Worm (Caenorhabditis elegans) whole organism, midembryonic: ENCODE data around the gene lin-9.

Experiments used
- T22C8.4 ChIP-seq: fragments of 200-800 bp; sonication (Bioruptor generic); IDR thresholded peaks from 2 replicates; pipeline ENCODE4 v1.3.6; 2022; ENCODE audit warnings: missing genetic modification characterization, missing compliant biosample characterization
- cog-1 ChIP-seq: sonication (generic microtip); optimal IDR thresholded peaks from 2 replicates; lab custom pipeline; 2016; ENCODE audit warnings: missing genetic modification characterization, missing compliant biosample characterization
- flt-1 ChIP-seq: fragments of 200-800 bp; sonication (Bioruptor generic); IDR thresholded peaks from 2 replicates; pipeline ENCODE4 v1.3.6; 2022; ENCODE audit warnings: missing genetic modification characterization, missing compliant biosample characterization
- klf-2 ChIP-seq: fragments of 200-800 bp; sonication (Bioruptor generic); conservative IDR thresholded peaks from 2 replicates; pipeline ENCODE4 v1.3.6; 2022; ENCODE audit warnings: missing genetic modification reagents, missing genetic modification characterization, missing compliant biosample characterization
- med-1 ChIP-seq: sonication (generic microtip); optimal IDR thresholded peaks from 2 replicates; lab custom pipeline; 2017; ENCODE audit warnings: missing genetic modification characterization, mild to moderate bottlenecking, missing compliant biosample characterization, antibody characterized with exemption, missing genetic modification reagents; ENCODE audit not compliant: insufficient read depth
- ref-1 ChIP-seq: fragments of 200-800 bp; sonication (Bioruptor generic); conservative IDR thresholded peaks from 2 replicates; pipeline ENCODE4 v1.3.6; 2022; ENCODE audit warnings: missing genetic modification reagents, missing genetic modification characterization, missing compliant biosample characterization
- tab-1 ChIP-seq: fragments of 200-800 bp; sonication (Bioruptor generic); IDR thresholded peaks from 2 replicates; pipeline ENCODE4 v1.3.6; 2022; ENCODE audit warnings: missing genetic modification characterization, missing compliant biosample characterization
- ztf-23 ChIP-seq: fragments of 200-800 bp; sonication (Bioruptor generic); IDR thresholded peaks from 2 replicates; pipeline ENCODE4 v1.3.6; 2022; ENCODE audit warnings: missing genetic modification reagents, missing genetic modification characterization, missing compliant biosample characterization
- ztf-29 ChIP-seq: fragments of 200-800 bp; sonication (Bioruptor generic); IDR thresholded peaks from 2 replicates; pipeline ENCODE4 v1.3.6; 2022; ENCODE audit warnings: missing genetic modification reagents, missing genetic modification characterization, missing compliant biosample characterization

lin-9 gene

DNA sequence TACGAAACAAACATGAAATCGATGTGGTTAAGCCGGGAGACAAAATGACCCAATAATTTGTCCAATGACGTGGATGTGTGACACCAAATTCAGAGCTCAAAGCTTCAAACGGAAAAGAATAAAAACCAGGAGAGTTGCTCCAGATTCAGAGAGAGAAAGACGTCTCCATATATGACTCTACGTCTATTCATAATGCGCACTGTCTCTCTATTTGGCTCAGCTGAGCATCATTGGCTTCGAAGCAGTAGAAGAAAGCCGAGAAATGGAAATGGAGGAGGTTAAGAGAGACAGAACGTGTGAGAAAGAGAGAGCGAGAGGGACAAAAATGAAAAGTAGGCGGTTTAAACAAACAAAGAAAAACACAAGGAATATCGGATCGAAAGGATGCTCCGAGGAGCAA, 17.6 kb downstream of the lin-9 start:
- TF ChIP-seq ref-1 (no peak), T22C8.4 (GFP tag; lab: Robert Waterston, UW) (no peak), klf-2 (GFP tag; lab: Robert Waterston, UW) (no peak), tab-1 (no peak), cog-1 (tag; lab: Kevin White, UChicago) (no peak), flt-1 (no peak)

DNA sequence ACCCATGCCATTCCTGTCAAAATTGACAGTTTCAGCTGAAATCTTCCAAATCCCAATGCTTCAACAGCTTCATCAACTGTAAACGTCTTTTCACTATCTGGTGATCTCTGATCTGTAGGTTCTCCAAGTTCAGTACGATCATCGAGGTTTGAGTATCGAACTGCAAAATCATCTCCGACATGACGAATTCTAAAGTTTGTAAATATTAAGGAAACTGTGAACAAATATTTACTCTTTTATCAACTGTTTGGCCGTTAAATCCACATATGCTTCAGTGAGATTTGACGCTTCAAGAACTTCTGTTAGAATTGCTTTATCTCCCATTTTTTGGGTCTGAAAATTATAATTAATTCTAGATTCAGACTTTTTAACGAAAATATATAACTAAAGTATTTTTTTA, 18.8 kb downstream of the lin-9 start, which contains the start of gene svop-1:
Gene svop-1, minus strand, starts transcription at position 339 of the 400 bp plus-strand sequence.
- TF ChIP-seq ztf-23 (GFP tag; lab: Robert Waterston, UW) = no peak
- no peak for TF ChIP-seq ref-1
- no peak for TF ChIP-seq med-1
- TF ChIP-seq T22C8.4 (GFP tag; lab: Robert Waterston, UW) = no peak

DNA sequence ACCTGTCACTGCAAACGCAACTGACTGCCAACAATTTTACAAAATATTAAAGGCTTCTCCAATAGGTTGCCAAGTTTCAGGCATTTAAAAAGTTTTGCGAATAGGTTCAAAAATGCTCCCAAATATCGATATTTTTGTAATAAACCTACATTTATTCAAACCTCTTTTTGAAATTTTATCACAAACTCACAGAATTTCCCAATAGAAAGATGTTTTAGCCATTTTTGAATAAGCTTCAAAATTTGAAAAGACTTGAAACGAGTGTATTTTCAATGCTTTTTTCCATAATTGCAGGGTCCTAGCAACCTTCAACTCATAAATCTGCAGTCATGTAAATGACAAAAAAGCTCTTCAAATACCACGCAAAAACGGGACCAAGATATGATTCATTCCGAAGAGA, 21.6 kb downstream of the lin-9 start:
- TF ChIP-seq ref-1 (no peak), klf-2 (GFP tag; lab: Robert Waterston, UW) (no peak), flt-1 (no peak), med-1 (no peak), T22C8.4 (GFP tag; lab: Robert Waterston, UW) (no peak), tab-1 (no peak), cog-1 (tag; lab: Kevin White, UChicago) (no peak), ztf-29 (no peak), ztf-23 (GFP tag; lab: Robert Waterston, UW) (no peak)

DNA sequence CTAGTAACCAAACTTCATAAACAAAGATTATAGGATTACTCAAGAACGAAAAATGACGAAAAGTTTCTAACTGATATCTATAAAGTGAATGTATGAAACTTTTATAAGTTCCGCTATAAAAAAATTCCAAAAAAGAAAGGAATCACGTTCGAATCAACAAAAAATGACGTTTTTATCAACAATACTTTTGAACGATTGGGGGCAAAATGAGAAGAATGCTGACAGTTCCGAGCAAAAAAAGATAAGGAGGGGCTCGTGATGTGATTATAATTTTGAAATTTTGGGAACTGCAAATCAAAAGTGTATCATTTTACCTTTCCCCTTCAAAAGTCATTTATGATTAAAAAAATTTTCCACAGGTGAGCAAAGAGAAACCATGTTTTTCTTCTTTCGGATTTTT, 25.0 kb downstream of the lin-9 start:
- no peak for TF ChIP-seq cog-1 (tag; lab: Kevin White, UChicago)
- TF ChIP-seq klf-2 (GFP tag; lab: Robert Waterston, UW) = no peak
- no peak for TF ChIP-seq ref-1
- TF ChIP-seq flt-1 = no peak
- TF ChIP-seq tab-1 = no peak
- TF ChIP-seq ztf-29 = no peak
- no peak for TF ChIP-seq ztf-23 (GFP tag; lab: Robert Waterston, UW)
- no peak for TF ChIP-seq T22C8.4 (GFP tag; lab: Robert Waterston, UW)
- TF ChIP-seq med-1 = no peak

DNA sequence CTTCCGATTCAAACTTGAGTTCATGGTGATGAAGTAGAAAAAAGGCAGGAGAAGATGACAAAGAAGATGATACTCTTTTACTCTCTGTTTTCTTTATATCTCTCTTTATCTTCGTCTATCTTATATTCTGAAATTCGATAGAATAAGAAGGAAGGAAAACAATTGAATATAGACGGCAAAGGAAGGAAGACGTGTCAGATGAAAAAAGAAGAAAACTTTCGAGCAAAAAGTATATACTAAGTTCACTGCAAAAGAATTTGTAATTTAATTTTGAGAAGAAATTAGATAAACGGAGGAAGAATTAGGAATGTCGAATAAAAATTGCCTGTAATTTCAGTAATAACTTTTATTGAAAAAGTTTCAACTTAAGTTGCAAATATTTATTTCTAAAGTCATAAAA, 26.9 kb downstream of the lin-9 start, which contains the start of gene K01F9.2:
Gene K01F9.2, minus strand, starts transcription at position 127 of the 400 bp plus-strand sequence.
- TF ChIP-seq T22C8.4 (GFP tag; lab: Robert Waterston, UW) (no peak), flt-1 (no peak), ref-1 (no peak), ztf-29 (no peak), tab-1 (no peak), klf-2 (GFP tag; lab: Robert Waterston, UW) (no peak), med-1 (no peak), cog-1 (tag; lab: Kevin White, UChicago) (no peak), ztf-23 (GFP tag; lab: Robert Waterston, UW) (no peak)

DNA sequence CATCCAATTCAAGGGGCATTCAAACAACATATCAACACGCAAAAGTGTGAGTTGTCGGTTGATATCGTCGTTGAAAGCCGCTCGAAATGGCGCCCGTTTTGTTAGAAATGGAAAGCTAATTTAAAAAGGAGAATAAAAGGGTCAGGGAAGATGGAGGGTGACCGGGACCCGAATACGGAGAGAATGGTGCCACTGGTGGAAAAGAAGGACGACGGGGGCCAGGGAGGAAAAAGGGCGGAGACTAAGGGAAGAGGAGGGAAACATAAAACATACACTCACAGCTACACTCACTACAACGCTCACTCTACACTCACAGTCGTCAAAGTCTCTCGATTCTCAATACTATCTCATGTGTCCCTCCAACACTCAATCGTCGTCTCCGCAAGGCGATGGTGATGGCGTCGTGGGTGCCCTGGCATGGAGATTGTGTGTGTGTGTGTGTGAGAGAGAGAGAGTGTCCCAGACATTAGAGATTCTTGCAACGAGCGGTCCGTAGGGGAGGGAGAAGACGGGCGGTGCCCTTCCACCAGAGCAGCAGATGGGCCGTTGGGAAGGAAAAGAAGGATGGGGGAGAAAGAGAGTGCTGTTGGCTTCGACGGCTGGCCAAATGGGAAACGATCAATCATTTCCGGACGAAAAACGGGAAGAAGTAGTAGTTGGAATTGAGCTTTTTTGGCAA, 29.8 kb downstream of the lin-9 start:
- TF ChIP-seq T22C8.4 (GFP tag; lab: Robert Waterston, UW) = no peak
- TF ChIP-seq klf-2 (GFP tag; lab: Robert Waterston, UW) = no peak
- 0 out of 2 replicates have a peak, but pooled peaks have one; percentile 61 for TF ChIP-seq tab-1
- no peak for TF ChIP-seq med-1
- peak; percentile 85 for TF ChIP-seq cog-1 (tag; lab: Kevin White, UChicago)
- TF ChIP-seq ztf-23 (GFP tag; lab: Robert Waterston, UW) = peak; percentile 56; the same call in 1 of the 2 replicates
- peak; percentile 65; the same call in 1 of the 2 replicates for TF ChIP-seq flt-1

DNA sequence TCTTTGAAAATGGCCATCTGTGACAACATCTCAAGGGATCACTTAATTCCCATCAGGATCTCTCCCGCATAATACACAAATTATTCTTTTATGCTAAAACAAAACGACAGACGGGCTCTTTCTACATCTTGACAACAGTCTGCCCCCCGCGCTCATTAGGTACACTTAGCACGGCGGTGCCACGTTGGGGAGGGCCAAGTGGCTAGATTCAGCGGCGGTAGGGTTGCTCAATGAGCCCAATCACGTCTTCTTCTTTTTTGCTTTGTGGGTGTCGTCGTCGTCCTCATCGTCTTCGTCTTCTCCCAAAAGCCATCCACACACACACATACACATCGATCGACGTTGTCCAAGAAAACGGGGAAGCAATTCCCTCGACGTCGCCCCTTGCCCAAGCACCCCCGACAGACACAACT, 30.9 kb downstream of the lin-9 start:
- peak; percentile 58; the same call in 1 of the 2 replicates for TF ChIP-seq T22C8.4 (GFP tag; lab: Robert Waterston, UW)
- TF ChIP-seq med-1 = no peak
- peak; percentile 1 for TF ChIP-seq cog-1 (tag; lab: Kevin White, UChicago)
- TF ChIP-seq flt-1 = 0 out of 2 replicates have a peak, but pooled peaks have one; percentile 41
- TF ChIP-seq ztf-29 = no peak
- TF ChIP-seq klf-2 (GFP tag; lab: Robert Waterston, UW) = no peak

DNA sequence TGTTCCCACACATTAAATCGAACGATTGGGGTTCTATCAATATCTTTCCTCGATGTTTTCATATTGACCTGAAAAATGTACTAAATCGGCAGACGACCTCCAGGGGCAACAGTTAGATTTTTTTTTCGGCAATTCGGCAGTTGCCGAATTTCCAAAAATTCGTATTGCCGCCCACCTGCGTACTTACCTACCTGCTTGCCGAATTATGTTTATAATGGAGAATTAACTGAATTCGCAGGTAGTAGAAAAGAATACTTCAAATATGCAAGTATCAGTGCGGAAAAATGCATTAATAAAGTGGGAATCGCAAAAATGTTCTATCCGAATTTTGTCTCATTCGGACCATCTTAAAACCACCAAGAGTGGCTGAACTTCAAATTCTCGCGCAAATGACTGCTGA, 34.3 kb downstream of the lin-9 start:
- TF ChIP-seq flt-1 = no peak
- TF ChIP-seq klf-2 (GFP tag; lab: Robert Waterston, UW) = no peak
- no peak for TF ChIP-seq cog-1 (tag; lab: Kevin White, UChicago)
- TF ChIP-seq tab-1 = no peak
- TF ChIP-seq ref-1 = no peak
- no peak for TF ChIP-seq med-1
- TF ChIP-seq ztf-23 (GFP tag; lab: Robert Waterston, UW) = no peak

DNA sequence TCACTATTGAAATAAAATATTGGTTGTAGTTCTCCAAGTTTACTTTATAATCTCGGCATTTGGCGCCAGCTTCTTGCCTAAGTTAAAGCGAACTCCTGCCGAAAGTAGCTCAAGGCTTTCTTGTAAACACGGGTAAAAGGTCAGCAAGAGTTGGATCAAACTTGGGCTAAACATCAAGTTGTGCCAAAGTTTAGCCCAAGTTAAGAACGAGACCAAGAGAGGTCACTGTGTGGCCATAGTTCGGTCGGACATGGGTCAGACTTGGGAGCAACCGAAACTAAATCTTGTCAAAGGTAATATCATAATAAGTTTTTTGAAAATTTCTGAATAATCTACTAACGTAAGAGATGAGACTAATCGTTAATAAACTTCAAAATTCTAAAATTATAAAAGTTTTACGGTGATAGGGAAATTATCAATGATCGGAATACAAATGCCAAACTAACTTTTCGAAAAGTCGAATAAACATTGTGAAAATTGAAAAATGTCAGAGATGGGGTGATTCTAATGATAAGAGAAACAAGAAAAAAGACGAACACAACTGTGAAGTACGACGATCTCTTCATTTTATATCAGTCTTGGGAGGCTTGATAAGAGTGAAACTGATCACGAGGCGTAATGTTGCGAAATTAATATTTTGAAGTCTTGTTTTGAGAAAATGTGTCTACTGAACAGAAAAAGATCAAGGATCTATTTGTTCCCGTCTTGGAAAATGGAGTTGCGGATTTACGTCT, 35.8 kb downstream of the lin-9 start:
- no peak for TF ChIP-seq T22C8.4 (GFP tag; lab: Robert Waterston, UW)
- no peak for TF ChIP-seq cog-1 (tag; lab: Kevin White, UChicago)

DNA sequence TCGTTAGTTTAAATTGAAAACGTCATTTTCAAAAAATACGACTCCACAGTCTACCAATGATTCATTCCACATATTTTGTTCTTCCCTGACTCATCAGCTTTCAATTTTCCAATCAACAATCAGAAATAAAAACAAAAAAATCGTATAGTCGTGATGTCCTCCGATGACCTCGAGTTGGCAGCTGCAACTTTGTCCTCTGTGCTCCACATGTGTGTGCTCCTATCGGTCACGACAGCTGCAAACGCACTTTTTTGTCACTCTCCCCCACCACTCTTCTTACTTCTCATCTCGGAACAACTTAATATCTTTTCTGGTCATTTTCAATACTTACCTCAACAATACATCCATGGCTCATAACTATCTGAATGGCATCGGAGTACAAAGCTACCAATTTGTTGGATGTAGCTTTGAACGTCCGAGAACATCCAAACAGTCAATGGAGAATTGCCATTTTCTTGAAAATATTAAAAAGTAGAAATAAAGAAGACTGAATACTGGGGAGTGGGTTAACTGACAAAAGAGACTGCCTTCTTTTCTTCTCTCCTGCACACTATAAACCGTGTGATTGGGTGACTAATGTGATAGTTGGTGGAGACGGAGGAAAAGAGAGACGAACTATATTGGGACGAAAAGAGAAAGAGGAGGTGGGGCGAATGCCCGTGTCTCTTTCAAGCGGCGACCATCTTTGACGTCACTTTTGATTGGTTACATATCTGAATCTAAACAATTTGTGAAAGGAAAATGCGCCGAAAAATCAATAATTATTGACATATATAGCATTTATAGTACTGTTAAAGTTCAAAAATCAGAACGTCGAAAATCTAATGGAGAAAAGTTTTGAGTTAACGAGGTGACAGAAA, 36.7 kb downstream of the lin-9 start:
- no peak for TF ChIP-seq tab-1
- no peak for TF ChIP-seq klf-2 (GFP tag; lab: Robert Waterston, UW)
- no peak for TF ChIP-seq flt-1
- TF ChIP-seq T22C8.4 (GFP tag; lab: Robert Waterston, UW) = no peak
- no peak for TF ChIP-seq ztf-29
- no peak for TF ChIP-seq cog-1 (tag; lab: Kevin White, UChicago)
- no peak for TF ChIP-seq med-1
- no peak for TF ChIP-seq ztf-23 (GFP tag; lab: Robert Waterston, UW)
- no peak for TF ChIP-seq ref-1
